Fruit fly (Drosophila melanogaster) whole organism, wandering third instar larva: Measurements from ENCODE around the gene CG11980.

Experiments used
- dl ChIP-seq, 2 experiments: fragments of 175-275, 200-275 bp in 1 of 2; fragments of 200-275 bp in 1 of 2; sonication (Bioruptor generic); optimal IDR thresholded peaks; lab custom pipeline; 2018; ENCODE audit warnings: mild to moderate bottlenecking in 2 of 2, missing biosample characterization in 2 of 2, missing genetic modification characterization in 2 of 2, moderate library complexity in 2 of 2; ENCODE audit not compliant: partially characterized antibody in 2 of 2, insufficient read depth in 1 of 2
- pan ChIP-seq: fragments of >200 bp; optimal IDR thresholded peaks from 2 replicates; lab custom pipeline; 2017
- psq ChIP-seq: fragments of 200-800 bp; sonication (Bioruptor generic); optimal IDR thresholded peaks from 3 replicates; lab custom pipeline; 2017; ENCODE audit warnings: missing biosample characterization, mild to moderate bottlenecking, missing genetic modification characterization, moderate library complexity
- usp ChIP-seq: fragments of >200 bp; optimal IDR thresholded peaks from 2 replicates; lab custom pipeline; 2017; ENCODE audit warnings: missing biosample characterization, missing genetic modification characterization

DNA sequence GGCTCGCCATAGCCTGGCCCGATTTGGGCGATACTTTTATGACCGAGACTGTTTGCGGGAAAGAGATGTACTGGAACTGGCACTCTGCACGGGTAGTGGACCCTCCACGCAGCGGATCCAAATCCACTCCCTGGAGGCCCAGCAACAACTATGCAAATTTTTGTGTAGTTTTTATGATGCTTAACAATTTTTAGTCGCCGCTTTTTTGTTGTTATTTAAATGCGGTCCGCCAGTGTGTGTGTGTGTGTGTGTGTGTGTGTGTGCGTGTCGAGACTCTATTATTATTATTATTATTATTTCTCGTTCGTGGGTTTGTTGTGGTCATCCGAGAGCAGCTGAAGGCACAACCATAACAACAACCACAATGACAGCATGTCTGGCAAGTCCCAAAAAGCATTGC lies 44.7 kb upstream of the CG11980 start:
- TF ChIP-seq dl (GFP tag; optimal IDR thresholded peaks at IDR 0.05; lab: Kevin White, UChicago; ENCODE audit: insufficient read depth in 1 of 2, partially characterized antibody in 2 of 2) = no peak
- no peak for TF ChIP-seq psq (GFP tag; lab: Kevin White, UChicago)
- TF ChIP-seq pan (lab: Kevin White, UChicago) = no peak
- TF ChIP-seq usp = no peak
